Worm (Caenorhabditis elegans) whole organism, young adult: ENCODE measurements around the gene ceh-43.
"Not testable (repeated sequence)": the region's sequence is repeated elsewhere in the genome, so short reads cannot be mapped to it uniquely, and the experiment has no call there.

Experiments used
- Y53F4B.3 ChIP-seq: fragments of 200-800 bp; sonication (Bioruptor generic); IDR thresholded peaks from 2 replicates; pipeline ENCODE4 v1.3.6; 2022; ENCODE audit warnings: missing genetic modification reagents, missing genetic modification characterization, missing compliant biosample characterization
- ceh-27 ChIP-seq: fragments of 200-800 bp; sonication (Bioruptor generic); optimal IDR thresholded peaks from 2 replicates; lab custom pipeline; 2018; ENCODE audit warnings: mild to moderate bottlenecking, missing genetic modification characterization, moderate library complexity, missing compliant biosample characterization
- die-1 ChIP-seq: sonication (generic microtip); optimal IDR thresholded peaks from 2 replicates; lab custom pipeline; 2016; ENCODE audit warnings: missing genotype, mild to moderate bottlenecking, missing genetic modification characterization, missing compliant biosample characterization
- hlh-26 ChIP-seq: fragments of 200-800 bp; sonication (Bioruptor generic); conservative IDR thresholded peaks from 2 replicates; pipeline ENCODE4 v1.3.6; 2022; ENCODE audit warnings: missing genetic modification reagents, missing genetic modification characterization, missing compliant biosample characterization
- snpc-3.4 ChIP-seq: sonication (generic microtip); optimal IDR thresholded peaks from 2 replicates; lab custom pipeline; 2017; ENCODE audit warnings: missing genetic modification characterization, mild to moderate bottlenecking, missing compliant biosample characterization, antibody characterized with exemption, moderate library complexity, missing genotype, missing genetic modification reagents
- zfh-2 ChIP-seq: fragments of 200-800 bp; sonication (Bioruptor generic); conservative IDR thresholded peaks from 2 replicates; pipeline ENCODE4 v1.3.6; 2022; ENCODE audit warnings: missing genetic modification reagents, missing genetic modification characterization, missing compliant biosample characterization

DNA sequence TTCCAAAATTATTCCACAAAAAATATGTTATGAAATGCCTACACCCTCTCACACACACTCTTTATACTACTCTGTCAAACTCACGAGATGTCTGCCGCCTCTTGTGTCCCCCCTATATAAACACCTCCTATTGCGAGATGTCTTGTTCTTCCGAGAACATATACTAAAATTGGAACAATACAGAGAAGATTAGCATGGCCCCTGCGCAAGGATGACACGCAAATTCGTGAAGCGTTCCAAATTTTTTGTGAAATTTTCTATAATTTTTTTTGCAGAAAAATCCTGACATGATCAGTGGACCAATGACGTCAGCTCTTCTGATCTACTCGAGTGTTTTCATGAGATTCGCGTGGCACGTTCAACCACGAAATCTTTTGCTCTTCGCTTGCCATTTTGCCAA, 35.7 kb downstream of the ceh-43 start:
- TF ChIP-seq Y53F4B.3, zfh-2, hlh-26 (GFP tag; lab: Robert Waterston, UW): not testable (repeated sequence)
- TF ChIP-seq ceh-27 (GFP tag; lab: Kevin White, UChicago): peak; percentile 7
- TF ChIP-seq snpc-3.4 (tag; lab: Kevin White, UChicago): peak; percentile 73
- TF ChIP-seq die-1 (tag; lab: Kevin White, UChicago): peak; percentile 2
